Worm (Caenorhabditis elegans) whole organism, L3 larva: Measurements from ENCODE around the gene Y62H9A.13.

Source experiments
- R02D3.7 ChIP-seq: fragments of 150-350 bp; optimal IDR thresholded peaks from 2 replicates; lab custom pipeline; 2014; ENCODE audit warnings: missing biosample characterization, missing genetic modification characterization
- ZK546.5 ChIP-seq: sonication (generic microtip); optimal IDR thresholded peaks from 2 replicates; lab custom pipeline; 2017; ENCODE audit warnings: missing biosample characterization, missing genetic modification characterization
- aly-2 ChIP-seq: fragments of 150-350 bp; optimal IDR thresholded peaks from 2 replicates; lab custom pipeline; 2014; ENCODE audit warnings: missing biosample characterization, missing genetic modification characterization
- ama-1 ChIP-seq: fragments of 150-350 bp; optimal IDR thresholded peaks from 2 replicates; lab custom pipeline; 2018
- ceh-16 ChIP-seq: sonication (generic microtip); optimal IDR thresholded peaks from 2 replicates; lab custom pipeline; 2017; ENCODE audit warnings: missing biosample characterization, missing genetic modification characterization
- ceh-28 ChIP-seq: fragments of 150-350 bp; optimal IDR thresholded peaks from 2 replicates; lab custom pipeline; 2014; ENCODE audit warnings: missing biosample characterization, missing genetic modification reagents, missing genetic modification characterization
- ceh-82 ChIP-seq: fragments of 150-350 bp; optimal IDR thresholded peaks from 2 replicates; lab custom pipeline; 2014; ENCODE audit warnings: missing biosample characterization, missing genetic modification characterization
- ceh-9 ChIP-seq: sonication (generic microtip); optimal IDR thresholded peaks from 2 replicates; lab custom pipeline; 2018; ENCODE audit warnings: missing biosample characterization, missing genetic modification characterization
- daf-12 ChIP-seq: fragments of 150-350 bp; optimal IDR thresholded peaks from 2 replicates; lab custom pipeline; 2014; ENCODE audit warnings: missing biosample characterization, missing genetic modification reagents, missing genetic modification characterization
- egl-27 ChIP-seq: sonication (generic microtip); optimal IDR thresholded peaks from 4 replicates; lab custom pipeline; 2017; ENCODE audit warnings: missing biosample characterization, missing genetic modification reagents, missing genetic modification characterization
- egl-5 ChIP-seq: fragments of 150-350 bp; optimal IDR thresholded peaks from 2 replicates; lab custom pipeline; 2017; ENCODE audit warnings: missing biosample characterization, missing genetic modification reagents, missing genetic modification characterization, inconsistent platforms
- elt-1 ChIP-seq: fragments of 150-350 bp; optimal IDR thresholded peaks from 2 replicates; lab custom pipeline; 2014; ENCODE audit warnings: missing biosample characterization, missing genetic modification characterization
- elt-2 ChIP-seq: sonication (generic microtip); optimal IDR thresholded peaks from 2 replicates; lab custom pipeline; 2016; ENCODE audit warnings: missing genetic modification reagents, mild to moderate bottlenecking, missing genetic modification characterization, missing compliant biosample characterization
- elt-3 ChIP-seq, 3 experiments: fragments of 150-350 bp in 1 of 3; sonication (generic microtip) in 2 of 3; optimal IDR thresholded peaks; 2 replicates in 2 of 3; 4 replicates in 1 of 3; lab custom pipeline; 2014 to 2017; ENCODE audit warnings: missing biosample characterization in 3 of 3, missing genetic modification characterization in 3 of 3
- eor-1 ChIP-seq, 2 experiments: fragments of 150-350 bp; optimal IDR thresholded peaks; 2 replicates each; lab custom pipeline; 2014 to 2018; ENCODE audit warnings: missing biosample characterization in 2 of 2, missing genetic modification characterization in 2 of 2
- fkh-10 ChIP-seq: sonication (generic microtip); optimal IDR thresholded peaks from 2 replicates; lab custom pipeline; 2017; ENCODE audit warnings: missing biosample characterization, missing genetic modification reagents, missing genetic modification characterization
- fkh-2 ChIP-seq: fragments of 150-350 bp; optimal IDR thresholded peaks from 2 replicates; lab custom pipeline; 2014; ENCODE audit warnings: missing biosample characterization, missing genetic modification reagents, missing genetic modification characterization
- fos-1 ChIP-seq: fragments of 150-350 bp; optimal IDR thresholded peaks from 2 replicates; lab custom pipeline; 2014; ENCODE audit warnings: missing biosample characterization, missing genetic modification characterization
- hmg-11 ChIP-seq: sonication (generic microtip); optimal IDR thresholded peaks from 2 replicates; lab custom pipeline; 2016; ENCODE audit warnings: missing genetic modification characterization, missing compliant biosample characterization
- jun-1 ChIP-seq: fragments of 150-350 bp; optimal IDR thresholded peaks from 2 replicates; lab custom pipeline; 2014; ENCODE audit warnings: missing biosample characterization, missing genetic modification reagents, missing genetic modification characterization
- lin-15B ChIP-seq: fragments of 150-350 bp; optimal IDR thresholded peaks from 2 replicates; lab custom pipeline; 2014; ENCODE audit warnings: missing biosample characterization, missing genetic modification characterization
- lin-39 ChIP-seq: fragments of 150-350 bp; optimal IDR thresholded peaks from 2 replicates; lab custom pipeline; 2018; ENCODE audit warnings: missing biosample characterization, missing genetic modification reagents, missing genetic modification characterization
- lsy-12 ChIP-seq: sonication (generic microtip); optimal IDR thresholded peaks from 2 replicates; lab custom pipeline; 2016; ENCODE audit warnings: mild to moderate bottlenecking, missing genetic modification characterization, missing compliant biosample characterization
- mdl-1 ChIP-seq: fragments of 150-350 bp; optimal IDR thresholded peaks from 2 replicates; lab custom pipeline; 2014; ENCODE audit warnings: missing biosample characterization, missing genetic modification characterization
- mml-1 ChIP-seq: fragments of 150-350 bp; sonication (generic microtip); optimal IDR thresholded peaks from 3 replicates; lab custom pipeline; 2014; ENCODE audit warnings: missing biosample characterization, missing genetic modification characterization
- nfya-1 ChIP-seq: sonication (generic microtip); optimal IDR thresholded peaks from 2 replicates; lab custom pipeline; 2017; ENCODE audit warnings: missing genetic modification characterization, mild to moderate bottlenecking, missing compliant biosample characterization, antibody characterized with exemption, moderate library complexity; ENCODE audit not compliant: insufficient read depth
- nhr-11 ChIP-seq: fragments of 150-350 bp; optimal IDR thresholded peaks from 2 replicates; lab custom pipeline; 2014; ENCODE audit warnings: missing biosample characterization, missing genetic modification characterization
- nhr-12 ChIP-seq: fragments of 150-350 bp; optimal IDR thresholded peaks from 2 replicates; lab custom pipeline; 2014; ENCODE audit warnings: missing biosample characterization, missing genetic modification characterization
- nhr-23 ChIP-seq: fragments of 150-350 bp; optimal IDR thresholded peaks from 2 replicates; lab custom pipeline; 2014; ENCODE audit warnings: missing biosample characterization, missing genetic modification reagents, missing genetic modification characterization
- nhr-237 ChIP-seq: fragments of 150-350 bp; optimal IDR thresholded peaks from 2 replicates; lab custom pipeline; 2014; ENCODE audit warnings: missing biosample characterization, missing genetic modification characterization
- nhr-25 ChIP-seq: sonication (generic microtip); optimal IDR thresholded peaks from 2 replicates; lab custom pipeline; 2017; ENCODE audit warnings: missing biosample characterization, missing genetic modification characterization
- nhr-28 ChIP-seq: fragments of 150-350 bp; optimal IDR thresholded peaks from 2 replicates; lab custom pipeline; 2014; ENCODE audit warnings: missing biosample characterization, missing genetic modification characterization
- nhr-43 ChIP-seq: sonication (generic microtip); optimal IDR thresholded peaks from 2 replicates; lab custom pipeline; 2016; ENCODE audit warnings: mild to moderate bottlenecking, missing genetic modification characterization, missing compliant biosample characterization; ENCODE audit not compliant: poor library complexity, severe bottlenecking
- nhr-67 ChIP-seq: fragments of 150-350 bp; optimal IDR thresholded peaks from 2 replicates; lab custom pipeline; 2014; ENCODE audit warnings: missing biosample characterization, missing genetic modification characterization
- nhr-76 ChIP-seq: fragments of 150-350 bp; sonication (generic microtip); optimal IDR thresholded peaks from 5 replicates; lab custom pipeline; 2014; ENCODE audit warnings: missing biosample characterization, missing genetic modification characterization
- nhr-77 ChIP-seq: fragments of 150-350 bp; optimal IDR thresholded peaks from 2 replicates; lab custom pipeline; 2014; ENCODE audit warnings: missing biosample characterization, missing genetic modification characterization
- pha-4 ChIP-seq: fragments of 150-350 bp; optimal IDR thresholded peaks from 2 replicates; lab custom pipeline; 2014; ENCODE audit warnings: missing biosample characterization, missing genetic modification reagents, missing genetic modification characterization
- pqm-1 ChIP-seq: fragments of 150-350 bp; optimal IDR thresholded peaks from 2 replicates; lab custom pipeline; 2017; ENCODE audit warnings: missing biosample characterization, missing genetic modification characterization, inconsistent platforms
- sea-2 ChIP-seq: fragments of 150-350 bp; sonication (generic microtip); optimal IDR thresholded peaks from 4 replicates; lab custom pipeline; 2014; ENCODE audit warnings: missing biosample characterization, missing genetic modification reagents, missing genetic modification characterization
- skn-1 ChIP-seq: fragments of 150-350 bp; optimal IDR thresholded peaks from 2 replicates; lab custom pipeline; 2014; ENCODE audit warnings: missing biosample characterization, missing genetic modification characterization
- snpc-4 ChIP-seq: fragments of 150-350 bp; optimal IDR thresholded peaks from 2 replicates; lab custom pipeline; 2014; ENCODE audit warnings: missing biosample characterization, missing genetic modification characterization
- tbx-2 ChIP-seq: sonication (generic microtip); optimal IDR thresholded peaks from 2 replicates; lab custom pipeline; 2016; ENCODE audit warnings: mild to moderate bottlenecking, missing genetic modification characterization, missing compliant biosample characterization
- unc-39 ChIP-seq: sonication (generic microtip); optimal IDR thresholded peaks from 4 replicates; lab custom pipeline; 2017; ENCODE audit warnings: missing biosample characterization, missing genetic modification characterization
- unc-62 ChIP-seq: fragments of 150-350 bp; sonication (generic microtip); optimal IDR thresholded peaks from 4 replicates; lab custom pipeline; 2014; ENCODE audit warnings: missing biosample characterization, missing genetic modification reagents, missing genetic modification characterization
- zag-1 ChIP-seq: fragments of 150-350 bp; optimal IDR thresholded peaks from 2 replicates; lab custom pipeline; 2014; ENCODE audit warnings: missing biosample characterization, missing genetic modification characterization
- ztf-11 ChIP-seq: fragments of 150-350 bp; optimal IDR thresholded peaks from 2 replicates; lab custom pipeline; 2014; ENCODE audit warnings: missing biosample characterization, missing genetic modification characterization
- ztf-4 ChIP-seq: fragments of 150-350 bp; optimal IDR thresholded peaks from 2 replicates; lab custom pipeline; 2014; ENCODE audit warnings: missing biosample characterization, missing genetic modification characterization

The Y62H9A.13 gene

ce11 chrX:11934933-11935332 lies 18.1 kb downstream of the Y62H9A.13 start (continued):
- TF ChIP-seq nhr-77 (tag; lab: Kevin White, UChicago) (peak; percentile 33), snpc-4 (tag; lab: Kevin White, UChicago) (peak; percentile 6), nhr-23 (tag; lab: Kevin White, UChicago) (no peak), mdl-1 (tag; lab: Kevin White, UChicago) (no peak), fkh-2 (tag; lab: Kevin White, UChicago) (no peak), nfya-1 (tag; lab: Kevin White, UChicago) (no peak), nhr-67 (tag; lab: Kevin White, UChicago) (no peak), nhr-76 (tag; lab: Kevin White, UChicago) (no peak), zag-1 (tag; lab: Kevin White, UChicago) (no peak), lsy-12 (tag; lab: Kevin White, UChicago) (no peak), lin-39 (tag; lab: Kevin White, UChicago) (peak; percentile 1), ceh-82 (tag; lab: Kevin White, UChicago) (no peak), R02D3.7 (no peak), nhr-11 (tag; lab: Kevin White, UChicago) (no peak), lin-15B (tag; lab: Kevin White, UChicago) (no peak)

- TF ChIP-seq daf-12 (tag; lab: Kevin White, UChicago): peak; percentile 81
- TF ChIP-seq R02D3.7: peak; percentile 92
- peak in 1 of 2 experiments; percentile 82 for TF ChIP-seq eor-1 (tag; optimal IDR thresholded peaks at IDR 0.05; lab: Kevin White, UChicago)
- peak; percentile 94 for TF ChIP-seq aly-2 (tag; lab: Kevin White, UChicago)
- TF ChIP-seq egl-27 (tag; lab: Kevin White, UChicago): peak; percentile 95
- peak; percentile 59 for TF ChIP-seq ztf-11 (tag; lab: Kevin White, UChicago)
- TF ChIP-seq fkh-2 (tag; lab: Kevin White, UChicago): peak; percentile 92
- TF ChIP-seq nhr-25 (tag; lab: Kevin White, UChicago): peak; percentile 98
- TF ChIP-seq zag-1 (tag; lab: Kevin White, UChicago): peak; percentile 90
- peak; percentile 99 for TF ChIP-seq nhr-23 (tag; lab: Kevin White, UChicago)
- TF ChIP-seq jun-1 (tag; lab: Kevin White, UChicago): peak; percentile 100
- peak; percentile 30 for TF ChIP-seq nhr-12 (tag; lab: Kevin White, UChicago)
- TF ChIP-seq ceh-9: no peak
- peak; percentile 76 for TF ChIP-seq unc-39 (tag; lab: Kevin White, UChicago)
- TF ChIP-seq elt-1: peak; percentile 75
- TF ChIP-seq fos-1: peak; percentile 94
- TF ChIP-seq pqm-1 (tag; lab: Kevin White, UChicago): peak; percentile 91
- peak; percentile 95 for TF ChIP-seq snpc-4 (tag; lab: Kevin White, UChicago)
- TF ChIP-seq nhr-43: peak; percentile 99
- peak; percentile 98 for TF ChIP-seq lin-39 (tag; lab: Kevin White, UChicago)
- TF ChIP-seq skn-1: peak; percentile 97
- TF ChIP-seq sea-2 (GFP tag; lab: Kevin White, UChicago): no peak
- TF ChIP-seq nhr-77 (tag; lab: Kevin White, UChicago): peak; percentile 98
- peak; percentile 86 for TF ChIP-seq elt-2 (tag; lab: Kevin White, UChicago)
- TF ChIP-seq nhr-11 (tag; lab: Kevin White, UChicago): peak; percentile 97
- peak; percentile 95 for TF ChIP-seq lsy-12 (tag; lab: Kevin White, UChicago)
- peak; percentile 100 for TF ChIP-seq ceh-28
- peak; percentile 95 for TF ChIP-seq unc-62
- peak; percentile 81 to 99 (median 96) for TF ChIP-seq elt-3 (tag; optimal IDR thresholded peaks at IDR 0.05; lab: Kevin White, UChicago)
- peak; percentile 86 for TF ChIP-seq ztf-4 (tag; lab: Kevin White, UChicago)
- no peak for TF ChIP-seq nfya-1 (tag; lab: Kevin White, UChicago)
- TF ChIP-seq ceh-82 (tag; lab: Kevin White, UChicago): peak; percentile 98
- TF ChIP-seq tbx-2: peak; percentile 98
- peak; percentile 98 for TF ChIP-seq fkh-10 (GFP tag; lab: Kevin White, UChicago)
- no peak for TF ChIP-seq mml-1 (tag; lab: Kevin White, UChicago)
- TF ChIP-seq egl-5 (tag; lab: Kevin White, UChicago): peak; percentile 95
- peak; percentile 97 for TF ChIP-seq hmg-11
- TF ChIP-seq nhr-28 (tag; lab: Kevin White, UChicago): peak; percentile 93
- peak; percentile 70 for TF ChIP-seq ZK546.5 (tag; lab: Kevin White, UChicago)
- TF ChIP-seq nhr-237 (tag; lab: Kevin White, UChicago): peak; percentile 78
- TF ChIP-seq nhr-76 (tag; lab: Kevin White, UChicago): peak; percentile 88
- TF ChIP-seq nhr-67 (tag; lab: Kevin White, UChicago): peak; percentile 59
- peak; percentile 53 for TF ChIP-seq mdl-1 (tag; lab: Kevin White, UChicago)
- peak; percentile 43 for TF ChIP-seq lin-15B (tag; lab: Kevin White, UChicago)
- no peak for TF ChIP-seq ama-1
- peak; percentile 99 for TF ChIP-seq pha-4
- peak; percentile 84 for TF ChIP-seq ceh-16
Observed at ce11 chrX:11937343-11937935, 20.6 kb downstream of the Y62H9A.13 start.
